Fruit fly (Drosophila melanogaster): ENCODE data around the gene CG11911.

CG11911 gene

DNA sequence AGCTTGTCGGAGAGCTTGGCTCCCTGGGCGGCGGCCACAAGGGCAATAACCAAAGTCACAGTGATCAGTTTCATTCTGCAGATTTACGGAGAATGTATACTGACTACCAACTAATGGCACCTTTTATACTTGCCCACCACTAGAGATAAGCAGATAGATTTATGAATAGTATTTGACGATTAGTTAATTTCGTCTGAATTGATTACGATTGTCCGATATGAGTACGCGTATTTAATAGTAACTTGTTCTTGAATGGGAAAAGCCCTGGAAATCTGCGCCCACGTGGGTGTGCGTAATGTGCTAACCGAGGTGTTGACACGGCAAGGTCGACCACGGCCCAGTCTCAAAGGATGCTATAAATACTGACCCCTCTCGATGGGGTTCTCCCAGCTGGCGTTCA, at the start of gene CG11911:
Gene CG11911 (minus strand): TSS at position 101 of the 400 bp plus-strand sequence.
- no peak for TF ChIP-seq dmrt99B (tag; optimal IDR thresholded peaks at IDR 0.05)
- peak; percentile 19 for TF ChIP-seq Ets65A (GFP tag)
- no peak for TF ChIP-seq CG8765 (GFP tag; IDR thresholded peaks at IDR 0.05)
- TF ChIP-seq Eip74EF (GFP tag; optimal IDR thresholded peaks at IDR 0.05): no peak
- TF ChIP-seq exex (tag; optimal IDR thresholded peaks at IDR 0.05): peak; percentile 83
- TF ChIP-seq gfzf (GFP tag; optimal IDR thresholded peaks at IDR 0.05): no peak

DNA sequence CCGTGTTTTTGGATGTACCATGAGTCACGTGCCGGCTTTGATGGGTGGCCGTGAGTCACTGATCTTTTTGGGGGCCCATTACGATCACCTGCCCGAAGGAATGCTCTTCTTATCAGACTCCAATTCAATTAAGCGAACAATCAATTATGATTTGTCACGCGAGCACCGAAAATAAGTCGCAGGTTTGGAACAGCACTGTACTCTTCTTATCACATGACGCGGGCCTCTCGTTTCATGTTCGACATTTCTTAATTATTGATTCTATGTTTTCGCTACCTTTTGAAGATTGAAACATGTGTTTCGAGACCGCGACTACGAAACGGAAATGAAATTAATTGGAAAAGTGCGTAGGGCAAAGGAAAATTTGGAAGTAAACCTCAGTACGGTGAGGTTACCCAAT, 48.8 kb upstream of the CG11911 start:
- TF ChIP-seq Dad (GFP tag; optimal IDR thresholded peaks at IDR 0.05): no peak
- TF ChIP-seq caup (GFP tag; optimal IDR thresholded peaks at IDR 0.05; ENCODE audit: severe bottlenecking): peak; percentile 63
- TF ChIP-seq exex (tag; optimal IDR thresholded peaks at IDR 0.05): peak; percentile 51
- peak; percentile 0 for TF ChIP-seq cwo (GFP tag; optimal IDR thresholded peaks at IDR 0.05)
- no peak for TF ChIP-seq dimm (GFP tag; IDR thresholded peaks at IDR 0.05)

DNA sequence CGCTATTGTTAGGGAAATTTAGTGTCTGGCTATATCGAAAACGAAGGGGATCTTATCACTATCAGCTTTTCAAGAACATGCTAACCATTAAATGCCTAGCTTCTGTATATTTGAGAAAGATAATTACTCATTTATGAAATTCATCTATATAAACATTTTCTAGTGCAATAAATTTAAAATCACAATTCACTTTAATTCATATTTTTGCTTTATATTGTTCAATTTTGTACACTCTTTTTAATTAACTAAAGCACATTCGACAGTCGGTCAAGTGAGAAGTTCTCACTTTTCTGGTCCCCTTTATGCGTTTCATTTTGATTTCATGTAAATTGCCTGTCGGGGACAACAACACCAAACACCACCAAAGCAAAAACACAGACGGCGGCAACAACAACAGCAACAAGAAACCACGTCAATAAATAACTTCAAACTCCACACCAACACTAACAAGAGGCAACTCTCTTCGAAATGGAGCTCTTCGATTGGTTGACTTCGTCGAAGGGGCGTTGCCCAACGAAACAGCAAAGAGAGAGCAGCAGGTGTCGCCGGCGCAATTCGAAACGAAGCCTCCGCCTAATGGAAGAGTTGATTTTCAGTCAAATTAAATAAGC, 47.5 kb upstream of the CG11911 start:
- TF ChIP-seq Vsx1 (GFP tag; optimal IDR thresholded peaks at IDR 0.05): peak; percentile 5
- no peak for TF ChIP-seq CG17612 (GFP tag; IDR thresholded peaks at IDR 0.05)
- peak; percentile 88 for TF ChIP-seq D19A (tag; optimal IDR thresholded peaks at IDR 0.05)
- no peak for TF ChIP-seq Gsc (GFP tag; IDR thresholded peaks at IDR 0.05)
- TF ChIP-seq oc (tag; optimal IDR thresholded peaks at IDR 0.05): no peak
- no peak for TF ChIP-seq fd64A (GFP tag; optimal IDR thresholded peaks at IDR 0.05)
- peak; percentile 14 to 28 for TF ChIP-seq Trl (optimal IDR thresholded peaks at IDR 0.05)
- TF ChIP-seq Trl (GFP tag; optimal IDR thresholded peaks at IDR 0.05): no peak
- no peak for TF ChIP-seq Fer2 (tag; optimal IDR thresholded peaks at IDR 0.05)
- no peak for TF ChIP-seq cwo (GFP tag; optimal IDR thresholded peaks at IDR 0.05)
- TF ChIP-seq Lhr (GFP tag; optimal IDR thresholded peaks at IDR 0.05): no peak
- no peak for TF ChIP-seq kay (GFP tag; optimal IDR thresholded peaks at IDR 0.05)
- TF ChIP-seq Hr78 (GFP tag; optimal IDR thresholded peaks at IDR 0.05): no peak
- TF ChIP-seq CG6175 (GFP tag; IDR thresholded peaks at IDR 0.05): no peak
- no peak for TF ChIP-seq C15 (GFP tag; IDR thresholded peaks at IDR 0.05)
- TF ChIP-seq E2f1 (GFP tag; IDR thresholded peaks at IDR 0.05): no peak
- TF ChIP-seq Dip3 (GFP tag; optimal IDR thresholded peaks at IDR 0.05): no peak
- TF ChIP-seq CG10209 (GFP tag; optimal IDR thresholded peaks at IDR 0.05): no peak
- TF ChIP-seq CG11398 (GFP tag; optimal IDR thresholded peaks at IDR 0.05): no peak
- no peak for TF ChIP-seq Usf (GFP tag; optimal IDR thresholded peaks at IDR 0.05)
- TF ChIP-seq Sox100B (GFP tag; optimal IDR thresholded peaks at IDR 0.05): no peak
- TF ChIP-seq sr (GFP tag; IDR thresholded peaks at IDR 0.05): no peak
- TF ChIP-seq D19B (GFP tag; optimal IDR thresholded peaks at IDR 0.05): no peak
- TF ChIP-seq CG30431 (GFP tag; optimal IDR thresholded peaks at IDR 0.05): no peak
- TF ChIP-seq bsh (GFP tag; optimal IDR thresholded peaks at IDR 0.05): peak in 1 of 2 experiments; percentile 4
- TF ChIP-seq knrl (GFP tag; IDR thresholded peaks at IDR 0.05; ENCODE audit: partially characterized antibody): no peak
- no peak for TF ChIP-seq CG18619 (GFP tag; optimal IDR thresholded peaks at IDR 0.05)
- TF ChIP-seq CG33213 (GFP tag; optimal IDR thresholded peaks at IDR 0.05): no peak
- TF ChIP-seq cg (GFP tag; optimal IDR thresholded peaks at IDR 0.05): peak; percentile 69
- TF ChIP-seq CG10979 (tag; optimal IDR thresholded peaks at IDR 0.05): peak; percentile 28
- peak in 1 of 3 experiments; percentile 1 for TF ChIP-seq lola (GFP tag; optimal IDR thresholded peaks at IDR 0.05)
- TF ChIP-seq Fer1 (GFP tag; optimal IDR thresholded peaks at IDR 0.05): no peak
- peak; percentile 26 for TF ChIP-seq gem (tag; optimal IDR thresholded peaks at IDR 0.05)
- no peak for TF ChIP-seq CG17829 (tag; optimal IDR thresholded peaks at IDR 0.05)
- peak; percentile 96 for TF ChIP-seq Nf-YC (tag; optimal IDR thresholded peaks at IDR 0.05)
- TF ChIP-seq Atf6 (GFP tag; IDR thresholded peaks at IDR 0.05): no peak
- peak; percentile 10 for TF ChIP-seq nmo (GFP tag; optimal IDR thresholded peaks at IDR 0.05)
